Fruit fly (Drosophila melanogaster): ENCODE data around the gene CG12362.

DNA sequence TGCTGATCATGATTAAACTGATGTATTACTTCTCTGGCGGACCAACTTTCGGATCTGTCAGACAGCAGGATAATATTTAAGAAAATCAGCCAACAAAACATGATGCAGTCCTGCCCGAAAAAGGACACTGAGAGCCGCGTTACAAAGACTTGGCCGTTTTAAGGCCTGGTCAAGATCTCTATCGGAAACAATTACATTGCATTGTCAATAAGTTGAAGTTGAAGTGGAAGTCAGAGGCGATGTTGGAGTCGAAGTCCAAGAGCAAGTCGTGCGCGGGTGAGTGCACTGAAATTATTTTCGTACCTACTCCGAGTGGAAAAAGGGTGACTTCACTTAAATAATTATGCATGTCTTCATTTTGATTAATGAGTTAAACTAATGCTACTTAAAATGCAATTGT, 21.4 kb downstream of the CG12362 start, which contains the start of gene Ir67c:
- TF ChIP-seq Snoo (tag; optimal IDR thresholded peaks at IDR 0.05) (no peak), CG13204 (GFP tag; optimal IDR thresholded peaks at IDR 0.05) (no peak), gl (tag; optimal IDR thresholded peaks at IDR 0.05) (no peak), Pif1A (GFP tag; optimal IDR thresholded peaks at IDR 0.05) (no peak), CG8301 (tag; optimal IDR thresholded peaks at IDR 0.05) (peak; percentile 20)

Data from whole organism, pupa.